Worm (Caenorhabditis elegans) whole organism, L3 larva: ENCODE measurements around the gene tsp-12.

Experiments used
- ZK546.5 ChIP-seq: sonication (generic microtip); optimal IDR thresholded peaks from 2 replicates; lab custom pipeline; 2017; ENCODE audit warnings: missing biosample characterization, missing genetic modification characterization
- aly-2 ChIP-seq: fragments of 150-350 bp; optimal IDR thresholded peaks from 2 replicates; lab custom pipeline; 2014; ENCODE audit warnings: missing biosample characterization, missing genetic modification characterization
- ama-1 ChIP-seq: fragments of 150-350 bp; optimal IDR thresholded peaks from 2 replicates; lab custom pipeline; 2018
- ceh-16 ChIP-seq: sonication (generic microtip); optimal IDR thresholded peaks from 2 replicates; lab custom pipeline; 2017; ENCODE audit warnings: missing biosample characterization, missing genetic modification characterization
- ceh-82 ChIP-seq: fragments of 150-350 bp; optimal IDR thresholded peaks from 2 replicates; lab custom pipeline; 2014; ENCODE audit warnings: missing biosample characterization, missing genetic modification characterization
- ceh-9 ChIP-seq: sonication (generic microtip); optimal IDR thresholded peaks from 2 replicates; lab custom pipeline; 2018; ENCODE audit warnings: missing biosample characterization, missing genetic modification characterization
- daf-12 ChIP-seq: fragments of 150-350 bp; optimal IDR thresholded peaks from 2 replicates; lab custom pipeline; 2014; ENCODE audit warnings: missing biosample characterization, missing genetic modification reagents, missing genetic modification characterization
- egl-27 ChIP-seq: sonication (generic microtip); optimal IDR thresholded peaks from 4 replicates; lab custom pipeline; 2017; ENCODE audit warnings: missing biosample characterization, missing genetic modification reagents, missing genetic modification characterization
- egl-5 ChIP-seq: fragments of 150-350 bp; optimal IDR thresholded peaks from 2 replicates; lab custom pipeline; 2017; ENCODE audit warnings: missing biosample characterization, missing genetic modification reagents, missing genetic modification characterization, inconsistent platforms
- elt-1 ChIP-seq: fragments of 150-350 bp; optimal IDR thresholded peaks from 2 replicates; lab custom pipeline; 2014; ENCODE audit warnings: missing biosample characterization, missing genetic modification characterization
- elt-2 ChIP-seq: sonication (generic microtip); optimal IDR thresholded peaks from 2 replicates; lab custom pipeline; 2016; ENCODE audit warnings: missing genetic modification reagents, mild to moderate bottlenecking, missing genetic modification characterization, missing compliant biosample characterization
- elt-3 ChIP-seq, 3 experiments: fragments of 150-350 bp in 1 of 3; sonication (generic microtip) in 2 of 3; optimal IDR thresholded peaks; 2 replicates in 2 of 3; 4 replicates in 1 of 3; lab custom pipeline; 2014 to 2017; ENCODE audit warnings: missing biosample characterization in 3 of 3, missing genetic modification characterization in 3 of 3
- eor-1 ChIP-seq, 2 experiments: fragments of 150-350 bp; optimal IDR thresholded peaks; 2 replicates each; lab custom pipeline; 2014 to 2018; ENCODE audit warnings: missing biosample characterization in 2 of 2, missing genetic modification characterization in 2 of 2
- fkh-10 ChIP-seq: sonication (generic microtip); optimal IDR thresholded peaks from 2 replicates; lab custom pipeline; 2017; ENCODE audit warnings: missing biosample characterization, missing genetic modification reagents, missing genetic modification characterization
- fkh-2 ChIP-seq: fragments of 150-350 bp; optimal IDR thresholded peaks from 2 replicates; lab custom pipeline; 2014; ENCODE audit warnings: missing biosample characterization, missing genetic modification reagents, missing genetic modification characterization
- fos-1 ChIP-seq: fragments of 150-350 bp; optimal IDR thresholded peaks from 2 replicates; lab custom pipeline; 2014; ENCODE audit warnings: missing biosample characterization, missing genetic modification characterization
- hmg-11 ChIP-seq: sonication (generic microtip); optimal IDR thresholded peaks from 2 replicates; lab custom pipeline; 2016; ENCODE audit warnings: missing genetic modification characterization, missing compliant biosample characterization
- jun-1 ChIP-seq: fragments of 150-350 bp; optimal IDR thresholded peaks from 2 replicates; lab custom pipeline; 2014; ENCODE audit warnings: missing biosample characterization, missing genetic modification reagents, missing genetic modification characterization
- lin-15B ChIP-seq: fragments of 150-350 bp; optimal IDR thresholded peaks from 2 replicates; lab custom pipeline; 2014; ENCODE audit warnings: missing biosample characterization, missing genetic modification characterization
- lin-39 ChIP-seq: fragments of 150-350 bp; optimal IDR thresholded peaks from 2 replicates; lab custom pipeline; 2018; ENCODE audit warnings: missing biosample characterization, missing genetic modification reagents, missing genetic modification characterization
- lsy-12 ChIP-seq: sonication (generic microtip); optimal IDR thresholded peaks from 2 replicates; lab custom pipeline; 2016; ENCODE audit warnings: mild to moderate bottlenecking, missing genetic modification characterization, missing compliant biosample characterization
- mdl-1 ChIP-seq: fragments of 150-350 bp; optimal IDR thresholded peaks from 2 replicates; lab custom pipeline; 2014; ENCODE audit warnings: missing biosample characterization, missing genetic modification characterization
- mml-1 ChIP-seq: fragments of 150-350 bp; sonication (generic microtip); optimal IDR thresholded peaks from 3 replicates; lab custom pipeline; 2014; ENCODE audit warnings: missing biosample characterization, missing genetic modification characterization
- nfya-1 ChIP-seq: sonication (generic microtip); optimal IDR thresholded peaks from 2 replicates; lab custom pipeline; 2017; ENCODE audit warnings: missing genetic modification characterization, mild to moderate bottlenecking, missing compliant biosample characterization, antibody characterized with exemption, moderate library complexity; ENCODE audit not compliant: insufficient read depth
- nhr-11 ChIP-seq: fragments of 150-350 bp; optimal IDR thresholded peaks from 2 replicates; lab custom pipeline; 2014; ENCODE audit warnings: missing biosample characterization, missing genetic modification characterization
- nhr-12 ChIP-seq: fragments of 150-350 bp; optimal IDR thresholded peaks from 2 replicates; lab custom pipeline; 2014; ENCODE audit warnings: missing biosample characterization, missing genetic modification characterization
- nhr-23 ChIP-seq: fragments of 150-350 bp; optimal IDR thresholded peaks from 2 replicates; lab custom pipeline; 2014; ENCODE audit warnings: missing biosample characterization, missing genetic modification reagents, missing genetic modification characterization
- nhr-237 ChIP-seq: fragments of 150-350 bp; optimal IDR thresholded peaks from 2 replicates; lab custom pipeline; 2014; ENCODE audit warnings: missing biosample characterization, missing genetic modification characterization
- nhr-25 ChIP-seq: sonication (generic microtip); optimal IDR thresholded peaks from 2 replicates; lab custom pipeline; 2017; ENCODE audit warnings: missing biosample characterization, missing genetic modification characterization
- nhr-28 ChIP-seq: fragments of 150-350 bp; optimal IDR thresholded peaks from 2 replicates; lab custom pipeline; 2014; ENCODE audit warnings: missing biosample characterization, missing genetic modification characterization
- nhr-67 ChIP-seq: fragments of 150-350 bp; optimal IDR thresholded peaks from 2 replicates; lab custom pipeline; 2014; ENCODE audit warnings: missing biosample characterization, missing genetic modification characterization
- nhr-77 ChIP-seq: fragments of 150-350 bp; optimal IDR thresholded peaks from 2 replicates; lab custom pipeline; 2014; ENCODE audit warnings: missing biosample characterization, missing genetic modification characterization
- pha-4 ChIP-seq: fragments of 150-350 bp; optimal IDR thresholded peaks from 2 replicates; lab custom pipeline; 2014; ENCODE audit warnings: missing biosample characterization, missing genetic modification reagents, missing genetic modification characterization
- pqm-1 ChIP-seq: fragments of 150-350 bp; optimal IDR thresholded peaks from 2 replicates; lab custom pipeline; 2017; ENCODE audit warnings: missing biosample characterization, missing genetic modification characterization, inconsistent platforms
- sea-2 ChIP-seq: fragments of 150-350 bp; sonication (generic microtip); optimal IDR thresholded peaks from 4 replicates; lab custom pipeline; 2014; ENCODE audit warnings: missing biosample characterization, missing genetic modification reagents, missing genetic modification characterization
- skn-1 ChIP-seq: fragments of 150-350 bp; optimal IDR thresholded peaks from 2 replicates; lab custom pipeline; 2014; ENCODE audit warnings: missing biosample characterization, missing genetic modification characterization
- tbx-2 ChIP-seq: sonication (generic microtip); optimal IDR thresholded peaks from 2 replicates; lab custom pipeline; 2016; ENCODE audit warnings: mild to moderate bottlenecking, missing genetic modification characterization, missing compliant biosample characterization
- unc-39 ChIP-seq: sonication (generic microtip); optimal IDR thresholded peaks from 4 replicates; lab custom pipeline; 2017; ENCODE audit warnings: missing biosample characterization, missing genetic modification characterization
- unc-62 ChIP-seq: fragments of 150-350 bp; sonication (generic microtip); optimal IDR thresholded peaks from 4 replicates; lab custom pipeline; 2014; ENCODE audit warnings: missing biosample characterization, missing genetic modification reagents, missing genetic modification characterization
- ztf-11 ChIP-seq: fragments of 150-350 bp; optimal IDR thresholded peaks from 2 replicates; lab custom pipeline; 2014; ENCODE audit warnings: missing biosample characterization, missing genetic modification characterization
- ztf-4 ChIP-seq: fragments of 150-350 bp; optimal IDR thresholded peaks from 2 replicates; lab custom pipeline; 2014; ENCODE audit warnings: missing biosample characterization, missing genetic modification characterization

Gene tsp-12

ce11 chrIV:10146885-10147284, 3.5 kb downstream of the tsp-12 start, which contains the start of gene T14G10.8:
TSS of gene T14G10.8 (minus strand) at chrIV:10146985.
- TF ChIP-seq lsy-12 (tag; lab: Kevin White, UChicago) = no peak
- no peak for TF ChIP-seq jun-1 (tag; lab: Kevin White, UChicago)
- no peak for TF ChIP-seq ceh-82 (tag; lab: Kevin White, UChicago)
- TF ChIP-seq fos-1 (tag; lab: Kevin White, UChicago) = no peak
- TF ChIP-seq nhr-23 = no peak
- no peak for TF ChIP-seq unc-62 (GFP tag; lab: Kevin White, UChicago)
- no peak for TF ChIP-seq fkh-2 (tag; lab: Kevin White, UChicago)
- TF ChIP-seq hmg-11 (tag; lab: Kevin White, UChicago) = no peak
- no peak for TF ChIP-seq sea-2 (GFP tag; lab: Kevin White, UChicago)
- TF ChIP-seq ceh-9 (tag; lab: Kevin White, UChicago) = no peak
- no peak for TF ChIP-seq nhr-12 (tag; lab: Kevin White, UChicago)
- TF ChIP-seq nfya-1 (tag; lab: Kevin White, UChicago) = no peak
- TF ChIP-seq pha-4 (tag; lab: Kevin White, UChicago) = no peak
- no peak for TF ChIP-seq egl-5 (tag; lab: Kevin White, UChicago)
- no peak for TF ChIP-seq pqm-1 (tag; lab: Kevin White, UChicago)
- no peak for TF ChIP-seq ZK546.5
- no peak for TF ChIP-seq tbx-2
- TF ChIP-seq nhr-77 (tag; lab: Kevin White, UChicago) = no peak
- TF ChIP-seq, all 47 proteins: peak for 0

ce11 chrIV:10144909-10145308, 5.5 kb downstream of the tsp-12 start:
- TF ChIP-seq ceh-16 (tag; lab: Kevin White, UChicago) (no peak), nhr-11 (tag; lab: Kevin White, UChicago) (no peak), nhr-237 (tag; lab: Kevin White, UChicago) (no peak), ztf-11 (tag; lab: Kevin White, UChicago) (no peak), pqm-1 (tag; lab: Kevin White, UChicago) (no peak), elt-3 (tag; optimal IDR thresholded peaks at IDR 0.05; lab: Kevin White, UChicago) (no peak), fkh-10 (GFP tag; lab: Kevin White, UChicago) (no peak), daf-12 (tag; lab: Kevin White, UChicago) (no peak), nhr-12 (tag; lab: Kevin White, UChicago) (no peak), tbx-2 (no peak), lsy-12 (tag; lab: Kevin White, UChicago) (no peak)

- TF ChIP-seq jun-1 (tag; lab: Kevin White, UChicago) (no peak), lsy-12 (tag; lab: Kevin White, UChicago) (no peak), ama-1 (lab: Kevin White, UChicago) (no peak), elt-2 (no peak), fos-1 (tag; lab: Kevin White, UChicago) (no peak), nhr-77 (tag; lab: Kevin White, UChicago) (no peak), lin-15B (no peak), nhr-11 (tag; lab: Kevin White, UChicago) (no peak), eor-1 (tag; optimal IDR thresholded peaks at IDR 0.05; lab: Kevin White, UChicago) (no peak), elt-3 (tag; optimal IDR thresholded peaks at IDR 0.05; lab: Kevin White, UChicago) (no peak), lin-39 (no peak), ceh-9 (tag; lab: Kevin White, UChicago) (no peak), mml-1 (tag; lab: Kevin White, UChicago) (no peak), elt-1 (no peak), aly-2 (tag; lab: Kevin White, UChicago) (no peak), unc-62 (GFP tag; lab: Kevin White, UChicago) (no peak), pqm-1 (tag; lab: Kevin White, UChicago) (no peak)
These were observed 5.9 kb downstream of the tsp-12 start for ce11 chrIV:10144487-10144886.

- TF ChIP-seq nhr-67 (tag; lab: Kevin White, UChicago) (no peak), ceh-82 (tag; lab: Kevin White, UChicago) (no peak), unc-62 (GFP tag; lab: Kevin White, UChicago) (no peak), eor-1 (tag; optimal IDR thresholded peaks at IDR 0.05; lab: Kevin White, UChicago) (no peak), nhr-25 (tag; lab: Kevin White, UChicago) (no peak), ceh-16 (tag; lab: Kevin White, UChicago) (no peak), mml-1 (tag; lab: Kevin White, UChicago) (no peak), unc-39 (tag; lab: Kevin White, UChicago) (no peak), ztf-11 (tag; lab: Kevin White, UChicago) (no peak), mdl-1 (tag; lab: Kevin White, UChicago) (no peak), fkh-10 (GFP tag; lab: Kevin White, UChicago) (no peak), nhr-28 (tag; lab: Kevin White, UChicago) (no peak), daf-12 (tag; lab: Kevin White, UChicago) (no peak), skn-1 (no peak), ceh-9 (tag; lab: Kevin White, UChicago) (no peak), egl-27 (no peak), pqm-1 (tag; lab: Kevin White, UChicago) (no peak), ZK546.5 (no peak), ztf-4 (tag; lab: Kevin White, UChicago) (no peak), egl-5 (tag; lab: Kevin White, UChicago) (no peak)
These were observed 6.8 kb downstream of the tsp-12 start, which contains the start of gene msp-38 for ce11 chrIV:10143640-10144039. TSS of gene msp-38 (minus strand) at chrIV:10143740.
